Fruit fly (Drosophila melanogaster): ENCODE measurements around the gene gish.

DNA sequence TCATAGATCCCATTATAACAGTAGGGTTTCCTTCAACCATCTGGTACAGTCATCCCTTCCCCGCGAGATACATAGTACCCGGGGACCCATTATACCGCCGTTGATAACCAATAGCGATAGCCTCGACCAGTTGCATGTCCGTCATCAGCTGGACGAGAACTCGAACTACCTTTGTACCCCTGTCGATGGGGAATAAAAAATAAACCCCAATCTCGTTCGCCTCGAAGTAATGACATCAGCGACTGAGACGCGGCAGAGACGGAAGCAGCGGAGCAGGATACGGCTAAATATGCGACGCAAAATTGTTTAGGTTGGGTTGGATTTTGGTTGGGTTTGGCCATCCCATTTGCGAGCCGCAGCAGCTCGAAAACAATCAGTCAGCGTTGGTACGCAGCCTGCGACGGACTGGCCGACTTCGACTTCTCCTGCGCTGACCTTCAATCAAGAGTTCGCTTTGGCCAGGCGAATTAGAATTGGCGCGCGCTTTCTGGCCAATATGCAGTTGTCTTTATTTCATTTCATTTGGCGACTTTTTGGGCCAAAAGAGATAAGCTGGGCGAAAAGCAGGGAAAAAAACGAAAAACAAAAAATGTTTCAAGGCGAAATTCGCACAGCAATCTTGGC lies 31.7 kb upstream of the gish start:
- no peak for TF ChIP-seq acj6 (GFP tag; optimal IDR thresholded peaks at IDR 0.05)
- TF ChIP-seq CG6854 (GFP tag; optimal IDR thresholded peaks at IDR 0.05): no peak
- no peak for TF ChIP-seq CG8319 (GFP tag; optimal IDR thresholded peaks at IDR 0.05)
